Worm (Caenorhabditis elegans) whole organism, L4/young adult: Measurements from ENCODE around the gene M05D6.2.

Source experiments
- W03F9.2 ChIP-seq: fragments of 150-350 bp; optimal IDR thresholded peaks from 2 replicates; lab custom pipeline; 2014; ENCODE audit warnings: missing biosample characterization, missing genetic modification characterization
- dao-5 ChIP-seq: sonication (generic microtip); optimal IDR thresholded peaks from 2 replicates; lab custom pipeline; 2016; ENCODE audit warnings: missing genotype, missing genetic modification characterization, moderate library complexity, missing compliant biosample characterization
- him-1 ChIP-seq: sonication (generic microtip); optimal IDR thresholded peaks from 2 replicates; lab custom pipeline; 2016; ENCODE audit warnings: missing genotype, missing genetic modification reagents, missing genetic modification characterization, missing compliant biosample characterization

Gene M05D6.2

DNA sequence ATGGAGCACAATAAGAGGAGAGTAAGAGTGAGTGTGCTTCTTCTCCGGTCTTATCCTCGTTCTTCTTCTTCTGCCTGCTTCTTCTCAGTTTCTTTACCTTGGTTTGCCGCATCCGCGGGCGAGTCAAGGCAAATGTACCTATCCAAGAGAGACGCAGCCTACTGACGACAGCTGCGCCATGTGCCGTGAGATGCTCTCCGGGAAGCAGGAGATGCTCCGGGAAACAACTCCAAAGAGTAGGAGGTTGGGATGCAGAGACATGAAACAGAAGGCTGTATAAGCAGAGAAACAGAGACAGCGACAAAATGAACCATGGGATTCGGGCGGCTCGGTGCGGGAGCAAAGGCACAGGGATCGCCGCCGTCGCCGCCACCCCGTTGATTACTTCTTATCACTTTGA, 31.1 kb downstream of the M05D6.2 start:
- no peak for TF ChIP-seq him-1 (tag; lab: Kevin White, UChicago)
- no peak for TF ChIP-seq W03F9.2
- TF ChIP-seq dao-5 (tag; lab: Kevin White, UChicago): no peak

DNA sequence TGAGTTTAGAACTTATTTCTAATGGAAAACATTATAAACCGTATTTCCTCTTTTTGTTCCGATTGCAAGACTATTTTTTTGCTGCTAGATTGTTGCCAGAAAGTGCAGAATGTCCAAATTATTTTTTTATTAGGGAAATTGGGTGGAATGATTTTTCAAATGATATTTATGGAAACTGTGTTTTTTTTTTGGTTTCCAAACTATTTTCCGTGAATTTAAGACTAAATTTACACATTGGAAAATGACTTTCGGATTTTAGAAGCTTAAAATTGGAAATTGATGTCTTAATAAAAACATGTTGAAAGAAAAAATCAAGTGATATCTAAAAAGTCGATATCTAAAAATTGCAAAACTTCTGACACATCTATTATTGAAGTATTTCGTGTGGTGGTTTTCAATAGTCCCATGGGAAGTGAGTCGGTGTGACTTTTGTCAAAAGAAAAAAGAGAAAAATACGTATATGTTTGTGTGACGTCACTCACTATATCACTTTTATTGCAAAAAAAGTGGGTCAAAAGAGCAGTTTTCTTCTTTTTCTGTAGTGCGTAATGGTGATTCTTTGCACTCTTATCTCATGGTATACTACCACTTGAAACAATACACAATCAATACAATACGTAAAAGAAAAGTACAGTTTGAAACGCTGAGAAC, 36.3 kb downstream of the M05D6.2 start:
- TF ChIP-seq W03F9.2 (no peak), him-1 (tag; lab: Kevin White, UChicago) (no peak), dao-5 (tag; lab: Kevin White, UChicago) (no peak)

DNA sequence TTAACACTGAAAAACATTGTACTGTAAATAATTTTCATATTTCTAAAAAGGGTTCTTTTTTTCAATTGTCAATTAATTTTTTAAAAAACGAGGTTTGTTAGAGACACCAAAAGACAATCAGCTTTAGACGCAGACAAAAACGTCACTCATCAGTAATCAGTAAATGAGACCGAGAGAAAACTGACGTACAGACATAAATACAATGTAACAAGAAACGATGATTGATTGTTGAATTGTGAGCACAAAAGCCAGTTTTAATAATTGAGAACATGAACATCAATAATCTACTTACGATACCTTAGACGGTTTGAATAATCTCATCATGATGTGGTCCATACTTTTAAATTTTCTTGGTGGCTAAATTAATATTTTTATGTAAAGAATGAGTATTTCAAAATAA, 38.9 kb downstream of the M05D6.2 start:
- TF ChIP-seq dao-5 (tag; lab: Kevin White, UChicago): no peak
- no peak for TF ChIP-seq him-1 (tag; lab: Kevin White, UChicago)
- TF ChIP-seq W03F9.2: no peak

DNA sequence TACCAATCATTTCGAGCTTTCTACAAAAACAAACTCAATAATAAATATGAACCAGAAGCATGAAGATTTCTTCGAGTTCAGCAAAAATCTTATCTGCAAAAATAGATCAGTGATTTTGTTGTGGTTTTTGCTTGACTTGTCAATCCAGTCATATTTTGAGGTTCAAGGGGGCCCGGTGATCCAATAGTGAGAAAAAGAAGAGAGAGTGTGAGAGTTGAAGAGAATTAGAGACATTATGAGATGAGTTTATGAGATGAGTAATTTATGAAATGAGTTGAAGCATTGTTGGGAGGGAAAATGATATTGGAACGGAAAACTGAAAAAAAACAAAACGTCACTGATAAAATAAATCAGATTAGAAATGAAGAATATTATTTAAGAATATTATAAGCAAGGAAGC, 41.0 kb downstream of the M05D6.2 start, which contains the start of gene T13H5.1:
Gene T13H5.1 (minus strand): TSS at position 101 of the 400 bp plus-strand sequence.
- no peak for TF ChIP-seq dao-5 (tag; lab: Kevin White, UChicago)
- no peak for TF ChIP-seq him-1 (tag; lab: Kevin White, UChicago)
- no peak for TF ChIP-seq W03F9.2

DNA sequence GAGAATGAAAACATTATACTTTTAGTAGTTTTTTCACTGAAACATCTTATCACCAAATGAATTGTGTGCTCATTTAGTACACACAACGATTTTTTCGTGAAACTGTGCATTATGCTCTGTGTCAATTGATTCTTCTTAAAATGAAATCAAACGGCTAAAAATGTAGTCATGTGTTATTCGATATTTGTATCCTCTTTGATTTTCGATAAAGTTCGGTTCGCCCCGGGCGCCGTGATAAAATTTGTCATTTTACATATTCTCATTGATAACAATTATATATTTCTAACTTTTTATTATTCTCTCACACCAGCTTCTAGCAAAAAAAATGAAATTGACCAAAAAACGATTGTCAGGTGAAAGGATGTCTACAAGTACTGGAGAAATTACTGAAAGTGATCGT, 46.8 kb downstream of the M05D6.2 start, which contains the start of gene ctg-2:
Gene ctg-2 (plus strand): TSS at position 326 of the 400 bp plus-strand sequence.
- TF ChIP-seq dao-5 (tag; lab: Kevin White, UChicago) (no peak), him-1 (tag; lab: Kevin White, UChicago) (no peak), W03F9.2 (no peak)

DNA sequence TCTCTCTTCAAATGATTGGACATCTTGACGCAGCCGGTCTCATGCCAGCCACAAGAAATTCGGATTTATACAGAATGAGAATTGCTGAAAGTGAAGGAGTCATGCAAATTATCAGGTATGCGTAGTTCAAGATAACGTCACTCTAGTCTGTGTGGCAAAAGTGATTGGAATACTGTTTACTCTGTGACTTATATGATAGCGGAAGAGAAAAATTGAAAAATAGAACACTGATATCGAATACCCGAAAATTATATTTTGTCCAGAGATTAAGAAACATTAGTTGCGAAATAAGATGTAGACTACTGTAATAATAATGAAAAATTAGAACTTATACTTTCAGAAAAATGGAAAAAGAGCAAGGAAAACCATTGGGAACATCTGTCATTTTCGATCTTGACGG, 47.6 kb downstream of the M05D6.2 start:
- TF ChIP-seq W03F9.2 (no peak), him-1 (tag; lab: Kevin White, UChicago) (no peak), dao-5 (tag; lab: Kevin White, UChicago) (no peak)

DNA sequence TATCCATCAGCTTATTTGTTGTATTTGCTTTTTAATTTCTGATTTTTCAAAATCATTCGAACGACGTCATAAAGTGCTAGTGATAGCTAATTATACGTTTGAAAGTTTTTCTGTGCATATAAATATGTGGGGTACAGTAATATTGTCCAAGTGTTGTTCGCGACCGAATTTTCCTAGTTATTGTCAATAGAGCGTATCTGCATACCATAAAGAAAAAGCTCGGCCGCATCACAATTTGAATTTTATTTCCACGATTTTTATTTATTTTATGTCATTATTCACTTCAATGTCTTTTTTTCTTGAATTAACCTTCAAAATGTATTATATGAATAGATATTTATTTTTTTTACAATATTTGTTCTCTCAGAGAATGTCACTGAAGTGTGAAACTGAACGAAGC, 48.9 kb downstream of the M05D6.2 start, which contains the start of gene rnh-2:
Gene rnh-2 (plus strand): TSS at position 368 of the 400 bp plus-strand sequence.
- TF ChIP-seq dao-5 (tag; lab: Kevin White, UChicago) (no peak), him-1 (tag; lab: Kevin White, UChicago) (peak; percentile 16), W03F9.2 (peak; percentile 88)

DNA sequence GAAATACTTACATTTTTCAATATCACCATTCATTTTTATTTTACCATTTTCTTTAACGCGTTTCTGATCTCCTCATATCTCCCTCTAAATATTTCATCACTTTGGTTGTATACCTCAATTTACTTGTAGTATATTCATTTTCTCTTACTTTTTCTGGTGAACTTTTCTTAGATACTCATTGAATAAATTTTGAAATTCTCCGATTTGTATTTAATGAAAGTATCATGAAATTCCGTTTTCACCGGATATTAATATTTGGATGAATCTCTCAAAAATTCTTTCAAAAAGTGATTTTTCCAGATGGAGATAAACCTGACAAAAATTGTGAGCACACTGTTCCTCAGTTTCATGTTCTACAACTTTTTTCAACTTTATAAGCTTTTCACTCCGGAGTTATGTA, 50.3 kb downstream of the M05D6.2 start, which contains the start of gene T13H5.8:
Gene T13H5.8 (plus strand): TSS at position 301 of the 400 bp plus-strand sequence.
- no peak for TF ChIP-seq W03F9.2
- TF ChIP-seq him-1 (tag; lab: Kevin White, UChicago): no peak
